Fruit fly (Drosophila melanogaster) whole organism, wandering third instar larva: ENCODE measurements around the gene Ir62a.

Source experiments
- Abd-B ChIP-seq: fragments of >200 bp; optimal IDR thresholded peaks from 2 replicates; lab custom pipeline; 2017; ENCODE audit warnings: missing biosample characterization, missing genetic modification characterization
- CG32264 ChIP-seq: fragments of 200-800 bp; sonication (Bioruptor generic); optimal IDR thresholded peaks from 2 replicates; lab custom pipeline; 2016; ENCODE audit warnings: missing biosample characterization, missing genetic modification characterization
- CG9705 ChIP-seq: fragments of 200-800 bp; sonication (Bioruptor generic); optimal IDR thresholded peaks from 2 replicates; lab custom pipeline; 2018; ENCODE audit warnings: missing biosample characterization, mild to moderate bottlenecking, missing genetic modification characterization
- CrebA ChIP-seq: fragments of 200-800 bp; sonication (Bioruptor generic); optimal IDR thresholded peaks from 2 replicates; lab custom pipeline; 2016; ENCODE audit warnings: missing biosample characterization, mild to moderate bottlenecking, missing genetic modification characterization, borderline replicate concordance
- HLH106 ChIP-seq: fragments of 200-800 bp; optimal IDR thresholded peaks from 3 replicates; lab custom pipeline; 2019; ENCODE audit warnings: missing biosample characterization, mild to moderate bottlenecking, missing genetic modification characterization, moderate library complexity
- Hnf4 ChIP-seq: fragments of 200-800 bp; sonication (Bioruptor generic); optimal IDR thresholded peaks from 2 replicates; lab custom pipeline; 2016; ENCODE audit warnings: missing biosample characterization, mild to moderate bottlenecking, missing genetic modification characterization
- Hr83 ChIP-seq: fragments of 200-300 bp; sonication (Bioruptor generic); optimal IDR thresholded peaks from 2 replicates; lab custom pipeline; 2016; ENCODE audit warnings: missing biosample characterization, mild to moderate bottlenecking, missing genetic modification characterization, moderate library complexity; ENCODE audit not compliant: poor library complexity, severe bottlenecking
- Mio ChIP-seq: sonication (Bioruptor generic); optimal IDR thresholded peaks from 2 replicates; lab custom pipeline; 2016; ENCODE audit warnings: missing biosample characterization, missing genetic modification characterization
- Myc ChIP-seq: fragments of >200 bp; optimal IDR thresholded peaks from 2 replicates; lab custom pipeline; 2017
- N ChIP-seq: fragments of >200 bp; optimal IDR thresholded peaks from 2 replicates; lab custom pipeline; 2018; ENCODE audit warnings: missing biosample characterization, missing external identifiers, missing genetic modification characterization
- Rel ChIP-seq, 2 experiments: fragments of 200-800 bp; sonication (Bioruptor generic) in 1 of 2; optimal IDR thresholded peaks; 2 replicates in 1 of 2; 3 replicates in 1 of 2; lab custom pipeline; 2016 to 2019; ENCODE audit warnings: mild to moderate bottlenecking in 2 of 2, missing biosample characterization in 2 of 2, missing genetic modification characterization in 2 of 2, moderate library complexity in 1 of 2
- Sp1 ChIP-seq: fragments of 200-800 bp; sonication (Bioruptor generic); optimal IDR thresholded peaks from 3 replicates; lab custom pipeline; 2019; ENCODE audit warnings: missing biosample characterization, mild to moderate bottlenecking, missing genetic modification characterization, moderate library complexity
- Vsx2 ChIP-seq: fragments of 200-300, 225-300 bp; sonication (Bioruptor generic); optimal IDR thresholded peaks from 2 replicates; lab custom pipeline; 2018; ENCODE audit warnings: missing biosample characterization, missing genetic modification characterization; ENCODE audit not compliant: partially characterized antibody
- br ChIP-seq: fragments of 200-800 bp; sonication (Bioruptor generic); optimal IDR thresholded peaks from 2 replicates; lab custom pipeline; 2016; ENCODE audit warnings: missing biosample characterization, missing genetic modification characterization
- brk ChIP-seq: fragments of 200-800 bp; sonication (Bioruptor generic); optimal IDR thresholded peaks from 2 replicates; lab custom pipeline; 2016; ENCODE audit warnings: missing biosample characterization, mild to moderate bottlenecking, missing genetic modification characterization
- dl ChIP-seq, 2 experiments: fragments of 175-275, 200-275 bp in 1 of 2; fragments of 200-275 bp in 1 of 2; sonication (Bioruptor generic); optimal IDR thresholded peaks; lab custom pipeline; 2018; ENCODE audit warnings: mild to moderate bottlenecking in 2 of 2, missing biosample characterization in 2 of 2, missing genetic modification characterization in 2 of 2, moderate library complexity in 2 of 2; ENCODE audit not compliant: partially characterized antibody in 2 of 2, insufficient read depth in 1 of 2
- dmrt93B ChIP-seq: fragments of 200-800 bp; sonication (Bioruptor generic); optimal IDR thresholded peaks from 2 replicates; lab custom pipeline; 2018; ENCODE audit warnings: missing biosample characterization, mild to moderate bottlenecking, missing genetic modification characterization
- ey ChIP-seq: fragments of 200-800 bp; sonication (Bioruptor generic); optimal IDR thresholded peaks from 2 replicates; lab custom pipeline; 2016; ENCODE audit warnings: missing biosample characterization, missing genetic modification characterization
- foxo ChIP-seq, 2 experiments: fragments of 200-800 bp; sonication (Bioruptor generic); optimal IDR thresholded peaks; 2 replicates in 1 of 2; 3 replicates in 1 of 2; lab custom pipeline; 2016 to 2017; ENCODE audit warnings: missing biosample characterization in 2 of 2, missing genetic modification characterization in 2 of 2
- fru ChIP-seq: fragments of 200-800 bp; sonication (Bioruptor generic); optimal IDR thresholded peaks from 3 replicates; lab custom pipeline; 2016; ENCODE audit warnings: missing biosample characterization, mild to moderate bottlenecking, missing genetic modification characterization
- h ChIP-seq: fragments of 200-800 bp; sonication (Bioruptor generic); optimal IDR thresholded peaks from 3 replicates; lab custom pipeline; 2016; ENCODE audit warnings: missing biosample characterization, mild to moderate bottlenecking, missing genetic modification characterization
- jim ChIP-seq: fragments of 175-275, 200-325 bp; sonication (Bioruptor generic); optimal IDR thresholded peaks from 2 replicates; lab custom pipeline; 2016; ENCODE audit warnings: missing biosample characterization, mild to moderate bottlenecking, missing genetic modification characterization
- lola ChIP-seq: fragments of >200 bp; optimal IDR thresholded peaks from 2 replicates; lab custom pipeline; 2017; ENCODE audit warnings: missing biosample characterization, missing genetic modification characterization
- psq ChIP-seq: fragments of 200-800 bp; sonication (Bioruptor generic); optimal IDR thresholded peaks from 3 replicates; lab custom pipeline; 2017; ENCODE audit warnings: missing biosample characterization, mild to moderate bottlenecking, missing genetic modification characterization, moderate library complexity
- rgr ChIP-seq: fragments of 200-800 bp; sonication (Bioruptor generic); optimal IDR thresholded peaks from 3 replicates; lab custom pipeline; 2016; ENCODE audit warnings: missing biosample characterization, mild to moderate bottlenecking, missing genetic modification characterization
- sage ChIP-seq: fragments of 200-800 bp; sonication (Bioruptor generic); optimal IDR thresholded peaks from 2 replicates; lab custom pipeline; 2016; ENCODE audit warnings: missing biosample characterization, mild to moderate bottlenecking, missing genetic modification characterization
- sv ChIP-seq: fragments of 200-800 bp; sonication (Bioruptor generic); optimal IDR thresholded peaks from 3 replicates; lab custom pipeline; 2016; ENCODE audit warnings: missing biosample characterization, missing genetic modification characterization
- tai ChIP-seq: sonication (Bioruptor generic); optimal IDR thresholded peaks from 2 replicates; lab custom pipeline; 2016; ENCODE audit warnings: missing biosample characterization, missing genetic modification characterization
- usp ChIP-seq: fragments of >200 bp; optimal IDR thresholded peaks from 2 replicates; lab custom pipeline; 2017; ENCODE audit warnings: missing biosample characterization, missing genetic modification characterization
- woc ChIP-seq: sonication (Bioruptor generic); optimal IDR thresholded peaks from 2 replicates; lab custom pipeline; 2016; ENCODE audit warnings: missing biosample characterization, mild to moderate bottlenecking, missing genetic modification characterization

The Ir62a gene

dm6 chr3L:1553193-1553592 lies 22.1 kb upstream of the Ir62a start, which contains the start of gene Pcyt2:
Pcyt2 (plus strand) TSS chr3L:1553493.
- TF ChIP-seq Vsx2 (GFP tag; lab: Kevin White, UChicago) = no peak
- TF ChIP-seq h (GFP tag; lab: Kevin White, UChicago) = no peak
- no peak for TF ChIP-seq Hr83 (GFP tag; lab: Kevin White, UChicago)
- no peak for TF ChIP-seq Sp1 (GFP tag; lab: Kevin White, UChicago)
- TF ChIP-seq Abd-B (GFP tag; lab: Kevin White, UChicago) = no peak
- no peak for TF ChIP-seq Rel (GFP tag; optimal IDR thresholded peaks at IDR 0.05; lab: Kevin White, UChicago)
- no peak for TF ChIP-seq Rel (tag; optimal IDR thresholded peaks at IDR 0.05; lab: Kevin White, UChicago)
- TF ChIP-seq sv (GFP tag; lab: Kevin White, UChicago) = no peak

- TF ChIP-seq br (GFP tag; lab: Kevin White, UChicago) (no peak), ey (no peak), N (GFP tag; lab: Kevin White, UChicago) (no peak), lola (GFP tag; lab: Kevin White, UChicago) (no peak), psq (GFP tag; lab: Kevin White, UChicago) (no peak), brk (no peak), usp (GFP tag; lab: Kevin White, UChicago) (no peak), sv (GFP tag; lab: Kevin White, UChicago) (no peak), foxo (GFP tag; optimal IDR thresholded peaks at IDR 0.05; lab: Kevin White, UChicago) (no peak), Vsx2 (GFP tag; lab: Kevin White, UChicago) (no peak), sage (no peak), Myc (lab: Kevin White, UChicago) (no peak), dmrt93B (GFP tag; lab: Kevin White, UChicago) (no peak), Abd-B (GFP tag; lab: Kevin White, UChicago) (no peak), CG32264 (GFP tag; lab: Kevin White, UChicago) (no peak), Mio (GFP tag; lab: Kevin White, UChicago) (no peak)
These were observed 19.9 kb upstream of the Ir62a start for dm6 chr3L:1550914-1551313.

- TF ChIP-seq Myc (lab: Kevin White, UChicago) (no peak), tai (GFP tag; lab: Kevin White, UChicago) (no peak), CG32264 (GFP tag; lab: Kevin White, UChicago) (no peak), CrebA (no peak), woc (GFP tag; lab: Kevin White, UChicago) (no peak), brk (no peak), dmrt93B (GFP tag; lab: Kevin White, UChicago) (no peak), dl (GFP tag; optimal IDR thresholded peaks at IDR 0.05; lab: Kevin White, UChicago; ENCODE audit: insufficient read depth in 1 of 2, partially characterized antibody in 2 of 2) (no peak), N (GFP tag; lab: Kevin White, UChicago) (no peak), psq (GFP tag; lab: Kevin White, UChicago) (no peak), Sp1 (GFP tag; lab: Kevin White, UChicago) (no peak), HLH106 (tag; lab: Kevin White, UChicago) (no peak), foxo (GFP tag; optimal IDR thresholded peaks at IDR 0.05; lab: Kevin White, UChicago) (no peak), br (GFP tag; lab: Kevin White, UChicago) (no peak), Vsx2 (GFP tag; lab: Kevin White, UChicago) (no peak), CG9705 (GFP tag; lab: Kevin White, UChicago) (no peak), fru (GFP tag; lab: Kevin White, UChicago) (no peak), Hnf4 (GFP tag; lab: Kevin White, UChicago) (no peak), jim (GFP tag; lab: Kevin White, UChicago) (no peak)
These were observed 18.6 kb upstream of the Ir62a start for dm6 chr3L:1549634-1550071.

dm6 chr3L:1549148-1549547 lies 18.1 kb upstream of the Ir62a start:
- TF ChIP-seq rgr (GFP tag; lab: Kevin White, UChicago) = peak; percentile 12
- peak; percentile 54 for TF ChIP-seq Hr83 (GFP tag; lab: Kevin White, UChicago)
- TF ChIP-seq sage = no peak
- TF ChIP-seq br (GFP tag; lab: Kevin White, UChicago) = no peak
- TF ChIP-seq Hnf4 (GFP tag; lab: Kevin White, UChicago) = peak; percentile 5
